Worm (Caenorhabditis elegans): ENCODE results near the gene cyd-1.

Gene cyd-1

DNA sequence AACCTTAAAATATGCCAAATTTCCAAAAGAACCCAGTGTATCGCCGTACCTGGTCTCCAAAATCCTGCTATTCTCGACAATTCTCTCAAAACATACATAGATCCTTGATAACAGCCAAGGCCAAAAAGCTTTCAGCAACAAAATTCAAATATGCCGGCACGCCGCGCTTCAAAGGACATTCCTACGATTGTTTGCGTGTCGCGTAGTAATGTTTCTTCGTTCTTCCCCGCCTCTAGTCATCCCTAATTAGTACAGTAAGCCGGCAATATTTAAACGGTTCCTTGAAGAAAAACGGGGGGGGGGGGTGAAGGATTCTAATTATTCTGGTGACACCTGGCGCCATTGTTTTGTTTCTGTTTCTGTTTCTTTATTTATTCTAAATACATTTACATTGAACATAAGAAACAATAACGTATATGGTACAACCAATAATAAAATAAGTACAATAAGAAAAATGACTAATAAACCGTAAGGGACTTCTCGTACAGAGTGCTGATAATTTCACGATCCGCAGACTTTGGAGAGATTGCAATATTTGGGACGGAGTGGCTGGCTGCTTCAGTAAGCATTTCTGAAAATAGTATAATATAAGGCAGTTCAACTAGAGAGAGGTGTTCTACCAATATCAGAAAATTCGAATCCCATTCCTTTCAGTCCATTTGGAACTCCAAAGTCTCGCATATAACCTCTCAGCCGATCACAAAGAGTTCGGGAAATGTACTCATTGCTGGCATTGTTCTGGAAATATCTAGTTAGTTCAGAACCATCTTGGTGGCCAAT is 13.8 kb downstream of the cyd-1 start:
- no peak for TF ChIP-seq him-1 (tag; optimal IDR thresholded peaks at IDR 0.05)
- TF ChIP-seq dao-5 (tag; optimal IDR thresholded peaks at IDR 0.05), result no peak
- TF ChIP-seq W03F9.2 (tag; optimal IDR thresholded peaks at IDR 0.05), result no peak

- no peak for TF ChIP-seq him-1 (tag; optimal IDR thresholded peaks at IDR 0.05)
Observed at ce11 chrII:12995322-12995721, 14.9 kb downstream of the cyd-1 start.

DNA sequence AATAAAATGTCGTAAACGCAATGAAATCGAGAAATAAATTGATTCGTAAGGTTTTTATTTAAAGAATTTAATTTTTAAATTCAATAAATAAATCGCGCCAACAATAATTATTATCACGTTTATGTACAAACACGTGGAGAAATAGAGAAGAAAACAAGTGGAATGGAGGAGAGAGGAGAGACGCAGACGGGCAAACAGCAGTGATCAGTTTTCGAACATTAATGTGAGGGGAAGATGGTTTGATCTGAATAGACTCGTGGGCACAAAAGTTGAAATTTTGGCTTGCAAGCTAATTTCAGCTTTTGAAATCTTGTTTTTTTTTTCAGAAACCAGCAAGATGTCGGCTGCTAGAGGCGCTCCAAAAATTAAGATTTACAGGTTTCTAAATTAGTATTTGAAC is 15.9 kb downstream of the cyd-1 start, which contains the start of gene hphd-1:
TSS of gene hphd-1 (minus strand) at position 323 of the 400 bp plus-strand sequence.
- TF ChIP-seq him-1 (tag; optimal IDR thresholded peaks at IDR 0.05), result no peak
- no peak for TF ChIP-seq W03F9.2 (tag; optimal IDR thresholded peaks at IDR 0.05)
- no peak for TF ChIP-seq dao-5 (tag; optimal IDR thresholded peaks at IDR 0.05)

- TF ChIP-seq him-1 (tag; optimal IDR thresholded peaks at IDR 0.05) (no peak), dao-5 (tag; optimal IDR thresholded peaks at IDR 0.05) (no peak), W03F9.2 (tag; optimal IDR thresholded peaks at IDR 0.05) (no peak)
Observed at ce11 chrII:12997413-12997812, 17.0 kb downstream of the cyd-1 start, which contains the start of gene Y38F1A.7. Gene Y38F1A.7 (minus strand): TSS chrII:12997804.

DNA sequence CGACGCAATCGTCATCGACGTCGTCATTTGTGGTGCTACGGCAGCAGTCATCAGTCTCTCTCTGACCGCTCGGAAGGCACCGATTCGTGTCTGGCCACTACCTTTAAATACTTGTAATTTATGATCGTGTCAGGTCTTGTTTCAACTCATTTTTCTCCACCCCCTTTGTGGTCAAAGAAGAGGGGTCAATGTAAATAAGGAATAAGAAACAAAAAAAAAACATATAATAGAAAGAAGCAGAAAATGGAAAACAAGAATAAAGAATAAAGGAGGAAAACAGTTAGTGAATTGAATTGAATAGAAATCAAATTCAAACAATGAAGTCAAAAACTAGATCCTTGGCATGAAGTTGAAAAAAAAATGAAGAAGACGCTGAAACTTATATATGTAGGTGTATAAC is 20.4 kb downstream of the cyd-1 start, which contains the start of gene Y38F1A.8:
TSS of gene Y38F1A.8 (minus strand) at position 101 of the 400 bp plus-strand sequence.
- no peak for TF ChIP-seq dao-5 (tag; optimal IDR thresholded peaks at IDR 0.05)
- no peak for TF ChIP-seq him-1 (tag; optimal IDR thresholded peaks at IDR 0.05)
- no peak for TF ChIP-seq W03F9.2 (tag; optimal IDR thresholded peaks at IDR 0.05)

- TF ChIP-seq W03F9.2 (tag; optimal IDR thresholded peaks at IDR 0.05) (no peak), dao-5 (tag; optimal IDR thresholded peaks at IDR 0.05) (no peak)
Observed at ce11 chrII:13003244-13003643, 22.9 kb downstream of the cyd-1 start.

DNA sequence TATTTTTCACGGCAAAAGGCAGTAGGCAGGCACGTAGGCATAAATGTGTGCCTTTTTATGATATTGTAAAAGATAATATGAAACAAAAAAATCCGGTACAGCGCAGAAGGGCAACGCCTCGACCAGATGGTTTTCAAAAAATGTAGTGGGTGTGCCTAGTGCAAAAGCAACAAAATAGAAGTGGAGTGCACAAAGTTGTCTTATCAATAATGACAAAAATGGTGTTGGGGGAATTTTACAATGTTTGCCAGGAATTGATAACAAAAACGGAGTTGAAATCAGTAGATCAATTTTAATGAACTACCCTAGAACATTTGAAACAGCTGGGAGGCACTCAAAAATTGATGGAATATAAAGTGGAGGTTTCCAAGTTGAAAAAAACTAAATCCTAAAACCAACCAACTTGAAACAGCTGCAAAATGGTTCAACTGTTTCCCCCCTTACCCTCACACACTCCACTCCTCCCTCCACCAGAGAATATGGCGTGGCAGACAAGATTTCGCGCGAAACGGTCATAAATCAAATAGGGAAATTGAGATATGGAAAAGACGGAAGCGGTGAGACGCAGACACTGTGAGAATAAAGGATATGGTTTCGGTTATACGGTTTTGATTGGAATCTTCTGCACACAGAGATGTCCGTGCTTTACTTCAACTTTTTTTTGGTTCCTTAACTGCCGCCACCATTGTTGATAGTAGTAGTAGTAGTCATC is 23.9 kb downstream of the cyd-1 start:
- TF ChIP-seq dao-5 (tag; optimal IDR thresholded peaks at IDR 0.05), result no peak
- no peak for TF ChIP-seq W03F9.2 (tag; optimal IDR thresholded peaks at IDR 0.05)
- TF ChIP-seq him-1 (tag; optimal IDR thresholded peaks at IDR 0.05), result no peak

ce11 chrII:13004872-13005252 is 24.5 kb downstream of the cyd-1 start:
- no peak for TF ChIP-seq W03F9.2 (tag; optimal IDR thresholded peaks at IDR 0.05)
- TF ChIP-seq him-1 (tag; optimal IDR thresholded peaks at IDR 0.05), result no peak

ce11 chrII:13006283-13006682 is 25.9 kb downstream of the cyd-1 start:
- TF ChIP-seq him-1 (tag; optimal IDR thresholded peaks at IDR 0.05), result no peak
- no peak for TF ChIP-seq dao-5 (tag; optimal IDR thresholded peaks at IDR 0.05)
- no peak for TF ChIP-seq W03F9.2 (tag; optimal IDR thresholded peaks at IDR 0.05)

ce11 chrII:13007717-13008461 is 27.5 kb downstream of the cyd-1 start, which contains the start of gene oig-2:
Gene oig-2 (minus strand): TSS chrII:13008164.
- TF ChIP-seq him-1 (tag; optimal IDR thresholded peaks at IDR 0.05) (no peak), dao-5 (tag; optimal IDR thresholded peaks at IDR 0.05) (no peak), W03F9.2 (tag; optimal IDR thresholded peaks at IDR 0.05) (no peak)

DNA sequence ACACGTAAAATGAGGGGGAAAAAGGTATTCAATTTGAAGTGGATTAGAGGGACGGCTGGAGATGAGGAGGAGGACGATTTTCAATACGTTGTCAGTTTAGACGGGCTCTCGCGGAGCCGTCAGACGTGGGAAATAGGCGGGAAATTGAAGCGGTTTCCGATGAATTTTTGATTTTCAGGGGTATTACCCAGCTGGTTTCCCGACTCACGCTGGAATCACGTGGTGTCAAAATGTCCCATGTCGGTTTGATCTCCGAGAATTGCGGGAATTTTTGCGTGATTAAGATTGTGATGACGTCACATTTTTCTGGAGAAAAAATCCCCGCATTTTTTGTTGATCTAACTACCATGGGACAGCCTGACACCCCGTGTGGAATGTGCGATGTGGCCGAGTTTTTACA is 32.3 kb downstream of the cyd-1 start:
- TF ChIP-seq W03F9.2 (tag; optimal IDR thresholded peaks at IDR 0.05) (no peak), him-1 (tag; optimal IDR thresholded peaks at IDR 0.05) (no peak), dao-5 (tag; optimal IDR thresholded peaks at IDR 0.05) (no peak)

DNA sequence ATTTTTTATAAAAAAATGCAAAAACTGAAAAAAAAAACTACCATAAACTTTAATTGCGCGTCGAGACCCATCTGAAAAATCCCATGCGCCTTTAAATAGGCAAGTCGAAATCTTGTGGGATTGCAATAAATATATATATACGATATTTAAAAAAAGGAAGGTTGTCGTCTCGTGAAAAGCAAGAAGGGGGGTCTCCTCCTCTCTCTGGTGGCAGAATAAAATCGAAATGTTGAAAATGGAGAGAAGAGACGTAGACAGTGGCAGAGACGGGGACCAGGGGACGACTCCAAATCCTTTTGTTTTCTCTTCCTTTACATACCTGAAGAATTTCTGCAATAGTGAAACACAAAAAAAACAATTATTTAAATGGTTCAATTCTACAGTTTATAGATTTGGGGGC is 33.6 kb downstream of the cyd-1 start, which contains the start of gene F18A11.5:
TSS of gene F18A11.5 (minus strand) at position 321 of the 400 bp plus-strand sequence.
- TF ChIP-seq him-1 (tag; optimal IDR thresholded peaks at IDR 0.05) (no peak), W03F9.2 (tag; optimal IDR thresholded peaks at IDR 0.05) (no peak)

DNA sequence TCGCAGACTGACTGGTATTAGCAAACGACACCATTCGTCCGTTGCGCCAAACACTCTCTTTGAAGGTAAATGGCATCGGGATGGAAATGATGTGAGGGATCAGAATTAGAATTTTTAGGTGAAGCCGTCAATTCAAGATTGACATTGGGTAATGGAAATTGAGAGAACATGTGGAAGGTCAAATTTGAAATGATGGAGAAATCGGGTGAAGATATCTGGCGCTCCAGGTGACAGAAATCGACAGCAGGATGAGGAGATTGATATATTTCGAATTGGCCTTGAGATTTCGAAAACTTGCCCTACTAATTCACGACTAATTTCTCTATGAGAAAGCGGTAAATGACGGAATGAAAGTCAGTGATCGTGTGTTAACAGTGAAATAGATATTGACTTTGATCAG is 42.2 kb downstream of the cyd-1 start:
- no peak for TF ChIP-seq dao-5 (tag; optimal IDR thresholded peaks at IDR 0.05)
- TF ChIP-seq W03F9.2 (tag; optimal IDR thresholded peaks at IDR 0.05), result no peak
- TF ChIP-seq him-1 (tag; optimal IDR thresholded peaks at IDR 0.05), result no peak

ce11 chrII:13023518-13023917 is 43.1 kb downstream of the cyd-1 start:
- TF ChIP-seq W03F9.2 (tag; optimal IDR thresholded peaks at IDR 0.05) (no peak), him-1 (tag; optimal IDR thresholded peaks at IDR 0.05) (no peak), dao-5 (tag; optimal IDR thresholded peaks at IDR 0.05) (no peak)
